Worm (Caenorhabditis elegans) whole organism, L2 larva: ENCODE data around the gene nhr-53.

ENCODE experiments used
- C34F6.9 ChIP-seq: fragments of 150-350 bp; optimal IDR thresholded peaks from 2 replicates; lab custom pipeline; 2014; ENCODE audit warnings: missing biosample characterization, missing genetic modification characterization
- R02D3.7 ChIP-seq: fragments of 150-350 bp; optimal IDR thresholded peaks from 2 replicates; lab custom pipeline; 2014; ENCODE audit warnings: missing biosample characterization, missing genetic modification characterization
- Y55F3AM.14 ChIP-seq: fragments of 200-800 bp; sonication (Bioruptor generic); optimal IDR thresholded peaks from 2 replicates; lab custom pipeline; 2018; ENCODE audit warnings: mild to moderate bottlenecking, missing genetic modification characterization, missing compliant biosample characterization
- ZK546.5 ChIP-seq: sonication (generic microtip); optimal IDR thresholded peaks from 2 replicates; lab custom pipeline; 2017; ENCODE audit warnings: missing biosample characterization, missing genetic modification characterization
- alr-1 ChIP-seq: fragments of 150-350 bp; optimal IDR thresholded peaks from 2 replicates; lab custom pipeline; 2014; ENCODE audit warnings: missing biosample characterization, missing genetic modification characterization
- aly-2 ChIP-seq: fragments of 150-350 bp; optimal IDR thresholded peaks from 2 replicates; lab custom pipeline; 2014; ENCODE audit warnings: missing biosample characterization, missing genetic modification characterization
- blmp-1 ChIP-seq: sonication (generic microtip); optimal IDR thresholded peaks from 2 replicates; lab custom pipeline; 2017; ENCODE audit warnings: missing genetic modification characterization, mild to moderate bottlenecking, missing compliant biosample characterization, antibody characterized with exemption, moderate library complexity; ENCODE audit not compliant: insufficient read depth
- ceh-82 ChIP-seq: fragments of 150-350 bp; optimal IDR thresholded peaks from 2 replicates; lab custom pipeline; 2014; ENCODE audit warnings: missing biosample characterization, missing genetic modification characterization
- dmd-4 ChIP-seq: sonication (generic microtip); optimal IDR thresholded peaks from 2 replicates; lab custom pipeline; 2017; ENCODE audit warnings: missing biosample characterization, missing genetic modification characterization
- egl-27 ChIP-seq: sonication (generic microtip); optimal IDR thresholded peaks from 3 replicates; lab custom pipeline; 2017; ENCODE audit warnings: missing biosample characterization, missing genetic modification reagents, missing genetic modification characterization
- elt-1 ChIP-seq: fragments of 150-350 bp; optimal IDR thresholded peaks from 2 replicates; lab custom pipeline; 2014; ENCODE audit warnings: missing biosample characterization, missing genetic modification characterization
- fos-1 ChIP-seq: fragments of 150-350 bp; optimal IDR thresholded peaks from 2 replicates; lab custom pipeline; 2014; ENCODE audit warnings: missing biosample characterization, missing genetic modification characterization
- lin-11 ChIP-seq: fragments of 150-350 bp; sonication (generic microtip); optimal IDR thresholded peaks from 2 replicates; lab custom pipeline; 2014; ENCODE audit warnings: missing biosample characterization, missing genetic modification characterization, inconsistent platforms, mixed read lengths
- lin-13 ChIP-seq: fragments of 150-350 bp; optimal IDR thresholded peaks from 2 replicates; lab custom pipeline; 2014; ENCODE audit warnings: missing biosample characterization, missing genetic modification reagents, missing genetic modification characterization
- lin-39 ChIP-seq: fragments of 150-350 bp; optimal IDR thresholded peaks from 2 replicates; lab custom pipeline; 2014; ENCODE audit warnings: missing biosample characterization, missing genetic modification reagents, missing genetic modification characterization
- lsy-2 ChIP-seq, 2 experiments: fragments of 150-350 bp in 1 of 2; sonication (generic microtip) in 1 of 2; optimal IDR thresholded peaks; 2 replicates each; lab custom pipeline; 2014 to 2017; ENCODE audit warnings: missing biosample characterization in 2 of 2, missing genetic modification characterization in 2 of 2
- mab-5 ChIP-seq: fragments of 150-350 bp; optimal IDR thresholded peaks from 2 replicates; lab custom pipeline; 2014; ENCODE audit warnings: missing biosample characterization, missing genetic modification characterization
- mdl-1 ChIP-seq, 2 experiments: fragments of 150-350 bp in 1 of 2; sonication (generic microtip) in 1 of 2; optimal IDR thresholded peaks; 2 replicates each; lab custom pipeline; 2017; ENCODE audit warnings: missing biosample characterization in 2 of 2, missing genetic modification characterization in 2 of 2
- nhr-11 ChIP-seq: fragments of 150-350 bp; optimal IDR thresholded peaks from 2 replicates; lab custom pipeline; 2014; ENCODE audit warnings: missing biosample characterization, missing genetic modification characterization
- nhr-12 ChIP-seq: fragments of 150-350 bp; optimal IDR thresholded peaks from 2 replicates; lab custom pipeline; 2014; ENCODE audit warnings: missing biosample characterization, missing genetic modification characterization
- nhr-129 ChIP-seq: fragments of 150-350 bp; optimal IDR thresholded peaks from 2 replicates; lab custom pipeline; 2014; ENCODE audit warnings: missing biosample characterization, missing genetic modification characterization
- nhr-21 ChIP-seq: fragments of 150-350 bp; optimal IDR thresholded peaks from 2 replicates; lab custom pipeline; 2014; ENCODE audit warnings: missing biosample characterization, missing genetic modification characterization
- nhr-23 ChIP-seq: fragments of 150-350 bp; optimal IDR thresholded peaks from 2 replicates; lab custom pipeline; 2014; ENCODE audit warnings: missing biosample characterization, missing genetic modification reagents, missing genetic modification characterization
- nhr-237 ChIP-seq: fragments of 150-350 bp; optimal IDR thresholded peaks from 2 replicates; lab custom pipeline; 2014; ENCODE audit warnings: missing biosample characterization, missing genetic modification characterization
- nhr-25 ChIP-seq: fragments of 150-350 bp; sonication (generic microtip); optimal IDR thresholded peaks from 3 replicates; lab custom pipeline; 2014; ENCODE audit warnings: missing biosample characterization, missing genetic modification characterization
- peb-1 ChIP-seq: fragments of 150-350 bp; optimal IDR thresholded peaks from 2 replicates; lab custom pipeline; 2014; ENCODE audit warnings: missing biosample characterization, missing genetic modification characterization
- sem-4 ChIP-seq: fragments of 150-350 bp; optimal IDR thresholded peaks from 2 replicates; lab custom pipeline; 2014; ENCODE audit warnings: missing biosample characterization, missing genetic modification reagents, missing genetic modification characterization
- skn-1 ChIP-seq: sonication (generic microtip); optimal IDR thresholded peaks from 2 replicates; lab custom pipeline; 2017; ENCODE audit warnings: missing biosample characterization, missing genetic modification characterization
- sma-3 ChIP-seq: sonication (generic microtip); optimal IDR thresholded peaks from 2 replicates; lab custom pipeline; 2016; ENCODE audit warnings: missing genetic modification reagents, missing genetic modification characterization, missing compliant biosample characterization
- sma-9 ChIP-seq, 2 experiments: fragments of 150-350 bp in 1 of 2; sonication (generic microtip) in 1 of 2; optimal IDR thresholded peaks; 2 replicates each; lab custom pipeline; 2014 to 2016; ENCODE audit warnings: missing genetic modification characterization in 2 of 2, mild to moderate bottlenecking in 1 of 2, missing biosample characterization in 1 of 2, missing compliant biosample characterization in 1 of 2, missing genetic modification reagents in 1 of 2, moderate library complexity in 1 of 2
- snpc-4 ChIP-seq: fragments of 150-350 bp; optimal IDR thresholded peaks from 2 replicates; lab custom pipeline; 2014; ENCODE audit warnings: missing biosample characterization, missing genetic modification characterization
- unc-39 ChIP-seq: fragments of 150-350 bp; optimal IDR thresholded peaks from 2 replicates; lab custom pipeline; 2014; ENCODE audit warnings: missing biosample characterization, missing genetic modification characterization
- unc-55 ChIP-seq: fragments of 150-350 bp; sonication (generic microtip); optimal IDR thresholded peaks from 3 replicates; lab custom pipeline; 2014; ENCODE audit warnings: missing biosample characterization, missing genetic modification reagents, missing genetic modification characterization
- unc-62 ChIP-seq: fragments of 150-350 bp; optimal IDR thresholded peaks from 2 replicates; lab custom pipeline; 2014; ENCODE audit warnings: missing biosample characterization, missing genetic modification reagents, missing genetic modification characterization
- zag-1 ChIP-seq: fragments of 150-350 bp; optimal IDR thresholded peaks from 2 replicates; lab custom pipeline; 2014; ENCODE audit warnings: missing biosample characterization, missing genetic modification characterization
- ztf-11 ChIP-seq: sonication (generic microtip); optimal IDR thresholded peaks from 2 replicates; lab custom pipeline; 2017; ENCODE audit warnings: missing biosample characterization, missing genetic modification characterization
- ztf-4 ChIP-seq: fragments of 150-350 bp; optimal IDR thresholded peaks from 2 replicates; lab custom pipeline; 2014; ENCODE audit warnings: missing biosample characterization, missing genetic modification characterization

Gene nhr-53

ce11 chrV:15716679-15717078 lies 14.5 kb upstream of the nhr-53 start, which contains the start of gene Y6E2A.4:
Gene Y6E2A.4, minus strand, starts transcription at chrV:15716779.
- TF ChIP-seq sma-3 (GFP tag; lab: Kevin White, UChicago), result no peak
- no peak for TF ChIP-seq Y55F3AM.14 (GFP tag; lab: Kevin White, UChicago)
- TF ChIP-seq lin-13 (GFP tag; lab: Kevin White, UChicago), result no peak
- no peak for TF ChIP-seq blmp-1 (tag; lab: Kevin White, UChicago)
- no peak for TF ChIP-seq dmd-4
- TF ChIP-seq egl-27 (tag; lab: Kevin White, UChicago), result no peak
- no peak for TF ChIP-seq mdl-1 (tag; optimal IDR thresholded peaks at IDR 0.05; lab: Kevin White, UChicago)
- no peak for TF ChIP-seq mab-5 (tag; lab: Kevin White, UChicago)
- TF ChIP-seq ztf-11 (tag; lab: Kevin White, UChicago), result no peak
- no peak for TF ChIP-seq unc-39 (tag; lab: Kevin White, UChicago)

ce11 chrV:15715636-15716035 lies 13.5 kb upstream of the nhr-53 start:
- TF ChIP-seq nhr-25 (tag; lab: Kevin White, UChicago) (no peak), ceh-82 (tag; lab: Kevin White, UChicago) (no peak), elt-1 (no peak), snpc-4 (tag; lab: Kevin White, UChicago) (no peak), R02D3.7 (no peak), unc-62 (GFP tag; lab: Kevin White, UChicago) (no peak), egl-27 (tag; lab: Kevin White, UChicago) (no peak), peb-1 (tag; lab: Kevin White, UChicago) (no peak), ZK546.5 (no peak), nhr-11 (no peak), lin-13 (GFP tag; lab: Kevin White, UChicago) (no peak), mab-5 (tag; lab: Kevin White, UChicago) (no peak), unc-39 (tag; lab: Kevin White, UChicago) (no peak), ztf-4 (tag; lab: Kevin White, UChicago) (no peak), nhr-129 (tag; lab: Kevin White, UChicago) (no peak), C34F6.9 (no peak), nhr-12 (no peak), nhr-21 (tag; lab: Kevin White, UChicago) (no peak), skn-1 (tag; lab: Kevin White, UChicago) (no peak), aly-2 (no peak)

ce11 chrV:15712385-15712784 lies 10.2 kb upstream of the nhr-53 start:
- TF ChIP-seq zag-1 (no peak), ZK546.5 (no peak), ceh-82 (tag; lab: Kevin White, UChicago) (no peak), elt-1 (no peak), alr-1 (tag; lab: Kevin White, UChicago) (no peak), lsy-2 (tag; optimal IDR thresholded peaks at IDR 0.05; lab: Kevin White, UChicago) (no peak), unc-55 (GFP tag; lab: Kevin White, UChicago) (no peak), unc-62 (GFP tag; lab: Kevin White, UChicago) (no peak), sem-4 (no peak), nhr-237 (tag; lab: Kevin White, UChicago) (no peak), ztf-4 (tag; lab: Kevin White, UChicago) (no peak), sma-9 (GFP tag; optimal IDR thresholded peaks at IDR 0.05; lab: Kevin White, UChicago) (no peak), sma-9 (tag; optimal IDR thresholded peaks at IDR 0.05; lab: Kevin White, UChicago) (no peak), egl-27 (tag; lab: Kevin White, UChicago) (no peak), nhr-25 (tag; lab: Kevin White, UChicago) (no peak), C34F6.9 (no peak), R02D3.7 (no peak), skn-1 (tag; lab: Kevin White, UChicago) (no peak), sma-3 (GFP tag; lab: Kevin White, UChicago) (no peak), lin-39 (tag; lab: Kevin White, UChicago) (no peak)

ce11 chrV:15711898-15712297 lies 9.7 kb upstream of the nhr-53 start, which contains the start of gene str-101:
Gene str-101, minus strand, starts transcription at chrV:15711998.
- TF ChIP-seq sem-4 (no peak), peb-1 (tag; lab: Kevin White, UChicago) (no peak), lin-11 (tag; lab: Kevin White, UChicago) (no peak), C34F6.9 (no peak), unc-39 (tag; lab: Kevin White, UChicago) (no peak), egl-27 (tag; lab: Kevin White, UChicago) (no peak), fos-1 (tag; lab: Kevin White, UChicago) (no peak), nhr-21 (tag; lab: Kevin White, UChicago) (no peak), lsy-2 (tag; optimal IDR thresholded peaks at IDR 0.05; lab: Kevin White, UChicago) (no peak), nhr-12 (no peak), nhr-11 (no peak), elt-1 (no peak), lin-13 (GFP tag; lab: Kevin White, UChicago) (no peak), ZK546.5 (no peak), nhr-23 (tag; lab: Kevin White, UChicago) (no peak)
- TF ChIP-seq, all 48 proteins: peak for 0
